Worm (Caenorhabditis elegans) whole organism, early embryonic: ENCODE data around the gene E02H4.4.

ENCODE experiments used
- ama-1 ChIP-seq: fragments of 150-350 bp; optimal IDR thresholded peaks from 2 replicates; lab custom pipeline; 2014
- ceh-13 ChIP-seq: fragments of 200-800 bp; sonication (Bioruptor generic); optimal IDR thresholded peaks from 2 replicates; lab custom pipeline; 2018; ENCODE audit warnings: mild to moderate bottlenecking, missing genetic modification characterization, missing compliant biosample characterization
- ets-7 ChIP-seq: sonication (generic microtip); optimal IDR thresholded peaks from 2 replicates; lab custom pipeline; 2016; ENCODE audit warnings: missing genotype, missing genetic modification characterization, missing compliant biosample characterization
- flt-1 ChIP-seq: fragments of 200-800 bp; sonication (Bioruptor generic); IDR thresholded peaks from 2 replicates; pipeline ENCODE4 v1.3.6; 2022; ENCODE audit warnings: missing genetic modification characterization, missing compliant biosample characterization
- hmbx-1 ChIP-seq: sonication (generic microtip); optimal IDR thresholded peaks from 2 replicates; lab custom pipeline; 2016; ENCODE audit warnings: mild to moderate bottlenecking, missing genetic modification characterization, missing compliant biosample characterization
- hnd-1 ChIP-seq: sonication (generic microtip); optimal IDR thresholded peaks from 2 replicates; lab custom pipeline; 2016; ENCODE audit warnings: missing genetic modification characterization, missing compliant biosample characterization
- scrt-1 ChIP-seq: fragments of 200-800 bp; sonication (Bioruptor generic); IDR thresholded peaks from 2 replicates; pipeline ENCODE4 v1.3.6; 2022; ENCODE audit warnings: missing genetic modification characterization, missing compliant biosample characterization
- sea-1 ChIP-seq: fragments of 200-800 bp; sonication (Bioruptor generic); conservative IDR thresholded peaks from 2 replicates; pipeline ENCODE4 v1.3.6; 2022; ENCODE audit warnings: missing genetic modification characterization, missing compliant biosample characterization
- tbx-11 ChIP-seq: fragments of 200-800 bp; sonication (Bioruptor generic); IDR thresholded peaks from 2 replicates; pipeline ENCODE4 v1.3.6; 2022; ENCODE audit warnings: missing genetic modification characterization, missing compliant biosample characterization

DNA sequence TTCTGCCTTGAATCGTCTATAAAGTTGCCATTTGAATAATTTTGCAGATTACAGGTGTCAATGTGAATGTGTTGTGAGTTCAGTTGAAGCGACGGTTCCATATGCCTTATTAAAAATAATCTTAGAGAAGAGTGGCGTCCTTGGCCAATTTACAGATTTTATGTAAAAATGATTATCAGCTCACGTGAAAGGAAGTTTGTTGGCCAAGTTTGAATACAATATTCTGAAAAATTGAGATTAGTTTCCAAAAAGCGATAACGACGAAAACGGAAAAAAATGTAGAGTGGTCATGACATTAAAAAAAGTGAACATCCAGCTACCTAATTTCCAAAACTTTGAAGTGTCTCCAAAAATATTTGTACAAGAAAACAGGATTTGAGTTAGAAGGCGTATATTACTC, 2.7 kb upstream of the E02H4.4 start, which contains the start of gene E02H4.5:
- no peak for TF ChIP-seq ama-1 (lab: Kevin White, UChicago)
- TF ChIP-seq flt-1 (GFP tag; lab: Robert Waterston, UW): no peak
- no peak for TF ChIP-seq hnd-1 (tag; lab: Kevin White, UChicago)
- TF ChIP-seq sea-1: no peak
- TF ChIP-seq scrt-1 (GFP tag; lab: Robert Waterston, UW): no peak
- no peak for TF ChIP-seq ceh-13
- no peak for TF ChIP-seq hmbx-1
- TF ChIP-seq ets-7 (tag; lab: Kevin White, UChicago): no peak
- no peak for TF ChIP-seq tbx-11 (GFP tag; lab: Robert Waterston, UW)
